Worm (Caenorhabditis elegans) whole organism, L3 larva: ENCODE data around the gene C52E2.4.

Experiments
- R02D3.7 ChIP-seq: fragments of 150-350 bp; optimal IDR thresholded peaks from 2 replicates; lab custom pipeline; 2014; ENCODE audit warnings: missing biosample characterization, missing genetic modification characterization
- fos-1 ChIP-seq: fragments of 150-350 bp; optimal IDR thresholded peaks from 2 replicates; lab custom pipeline; 2014; ENCODE audit warnings: missing biosample characterization, missing genetic modification characterization
- nhr-237 ChIP-seq: fragments of 150-350 bp; optimal IDR thresholded peaks from 2 replicates; lab custom pipeline; 2014; ENCODE audit warnings: missing biosample characterization, missing genetic modification characterization
- nhr-43 ChIP-seq: sonication (generic microtip); optimal IDR thresholded peaks from 2 replicates; lab custom pipeline; 2016; ENCODE audit warnings: mild to moderate bottlenecking, missing genetic modification characterization, missing compliant biosample characterization; ENCODE audit not compliant: poor library complexity, severe bottlenecking
- nhr-77 ChIP-seq: fragments of 150-350 bp; optimal IDR thresholded peaks from 2 replicates; lab custom pipeline; 2014; ENCODE audit warnings: missing biosample characterization, missing genetic modification characterization
- ztf-11 ChIP-seq: fragments of 150-350 bp; optimal IDR thresholded peaks from 2 replicates; lab custom pipeline; 2014; ENCODE audit warnings: missing biosample characterization, missing genetic modification characterization

ce11 chrII:1820774-1821173 lies 22.2 kb upstream of the C52E2.4 start, which contains the start of gene fbxa-3:
- TF ChIP-seq nhr-237 (no peak), nhr-43 (tag; lab: Kevin White, UChicago) (no peak), fos-1 (tag; lab: Kevin White, UChicago) (no peak), nhr-77 (tag; lab: Kevin White, UChicago) (no peak), ztf-11 (tag; lab: Kevin White, UChicago) (no peak), R02D3.7 (no peak)
